Worm (Caenorhabditis elegans) whole organism, mixed stage, embryonic: Measurements from ENCODE around the gene R03H10.5.
A peak's percentile ranks its signal among the peaks of the same experiment; 100 is the strongest.
"Not testable (repeated sequence)": the region's sequence is repeated elsewhere in the genome, so short reads cannot be mapped to it uniquely, and the experiment has no call there.

Source experiments
- M03D4.4 ChIP-seq: sonication (generic microtip); optimal IDR thresholded peaks from 2 replicates; lab custom pipeline; 2017; ENCODE audit warnings: mild to moderate bottlenecking, missing genetic modification characterization, missing compliant biosample characterization
- ceh-39 ChIP-seq: fragments of 150-350 bp; optimal IDR thresholded peaks from 2 replicates; lab custom pipeline; 2014; ENCODE audit warnings: missing biosample characterization, missing genetic modification characterization
- ceh-83 ChIP-seq: fragments of 200-800 bp; sonication (Bioruptor generic); optimal IDR thresholded peaks from 2 replicates; lab custom pipeline; 2018; ENCODE audit warnings: mild to moderate bottlenecking, missing genetic modification characterization, missing compliant biosample characterization
- ces-1 ChIP-seq: fragments of 150-350 bp; optimal IDR thresholded peaks from 2 replicates; lab custom pipeline; 2014; ENCODE audit warnings: missing biosample characterization, missing genetic modification reagents, missing genetic modification characterization
- cnd-1 ChIP-seq: fragments of 200-800 bp; sonication (Bioruptor generic); optimal IDR thresholded peaks from 2 replicates; lab custom pipeline; 2018; ENCODE audit warnings: mild to moderate bottlenecking, missing genetic modification characterization, missing compliant biosample characterization
- drap-1 ChIP-seq: fragments of 200-800 bp; sonication (Bioruptor generic); optimal IDR thresholded peaks from 3 replicates; lab custom pipeline; 2018; ENCODE audit warnings: mild to moderate bottlenecking, missing genetic modification characterization, missing compliant biosample characterization
- elt-1 ChIP-seq: sonication (generic microtip); optimal IDR thresholded peaks from 2 replicates; lab custom pipeline; 2017; ENCODE audit warnings: missing genetic modification characterization, mild to moderate bottlenecking, missing compliant biosample characterization, antibody characterized with exemption, moderate library complexity, borderline replicate concordance; ENCODE audit not compliant: insufficient read depth
- elt-3 ChIP-seq: fragments of 150-350 bp; optimal IDR thresholded peaks from 2 replicates; lab custom pipeline; 2014; ENCODE audit warnings: missing biosample characterization, missing genetic modification characterization
- flh-1 ChIP-seq: fragments of 200-800 bp; sonication (Bioruptor generic); optimal IDR thresholded peaks from 2 replicates; lab custom pipeline; 2018; ENCODE audit warnings: mild to moderate bottlenecking, missing genetic modification characterization, moderate library complexity, missing compliant biosample characterization
- ham-2 ChIP-seq: fragments of 200-800 bp; sonication (Bioruptor generic); optimal IDR thresholded peaks from 2 replicates; lab custom pipeline; 2018; ENCODE audit warnings: mild to moderate bottlenecking, missing genetic modification characterization, missing compliant biosample characterization
- hlh-1 ChIP-seq: fragments of 150-350 bp; optimal IDR thresholded peaks from 2 replicates; lab custom pipeline; 2014; ENCODE audit warnings: missing biosample characterization, missing genetic modification reagents, missing genetic modification characterization
- lin-13 ChIP-seq: fragments of 150-350 bp; optimal IDR thresholded peaks from 2 replicates; lab custom pipeline; 2014; ENCODE audit warnings: missing biosample characterization, missing genetic modification characterization
- lin-32 ChIP-seq: fragments of 200-800 bp; sonication (Bioruptor generic); optimal IDR thresholded peaks from 2 replicates; lab custom pipeline; 2018; ENCODE audit warnings: mild to moderate bottlenecking, missing genetic modification characterization, missing compliant biosample characterization
- lsy-2 ChIP-seq: fragments of 150-350 bp; optimal IDR thresholded peaks from 2 replicates; lab custom pipeline; 2014; ENCODE audit warnings: missing biosample characterization, missing genetic modification characterization
- mab-5 ChIP-seq: fragments of 150-350 bp; optimal IDR thresholded peaks from 2 replicates; lab custom pipeline; 2014; ENCODE audit warnings: missing biosample characterization, missing genetic modification characterization
- mep-1 ChIP-seq: fragments of 150-350 bp; optimal IDR thresholded peaks from 2 replicates; lab custom pipeline; 2017; ENCODE audit warnings: missing biosample characterization, missing genetic modification reagents, missing genetic modification characterization, inconsistent platforms
- nhr-12 ChIP-seq: fragments of 150-350 bp; optimal IDR thresholded peaks from 2 replicates; lab custom pipeline; 2014; ENCODE audit warnings: missing biosample characterization, missing genetic modification characterization
- nhr-2 ChIP-seq: fragments of 150-350 bp; optimal IDR thresholded peaks from 2 replicates; lab custom pipeline; 2014; ENCODE audit warnings: missing biosample characterization, missing genetic modification characterization
- nhr-28 ChIP-seq: fragments of 150-350 bp; optimal IDR thresholded peaks from 2 replicates; lab custom pipeline; 2014; ENCODE audit warnings: missing biosample characterization, missing genetic modification characterization
- nhr-76 ChIP-seq: sonication (generic microtip); optimal IDR thresholded peaks from 2 replicates; lab custom pipeline; 2017; ENCODE audit warnings: missing biosample characterization, missing genetic modification characterization
- pha-4 ChIP-seq: fragments of 150-350 bp; optimal IDR thresholded peaks from 2 replicates; lab custom pipeline; 2018; ENCODE audit warnings: missing biosample characterization, missing genetic modification reagents, missing genetic modification characterization
- sem-2 ChIP-seq: fragments of 200-800 bp; sonication (Bioruptor generic); optimal IDR thresholded peaks from 2 replicates; lab custom pipeline; 2018; ENCODE audit warnings: mild to moderate bottlenecking, missing genetic modification characterization, missing compliant biosample characterization
- sptf-1 ChIP-seq: sonication (generic microtip); optimal IDR thresholded peaks from 2 replicates; lab custom pipeline; 2017; ENCODE audit warnings: mild to moderate bottlenecking, missing genetic modification characterization, moderate library complexity, missing compliant biosample characterization
- unc-120 ChIP-seq: sonication (generic microtip); optimal IDR thresholded peaks from 2 replicates; lab custom pipeline; 2017; ENCODE audit warnings: missing genetic modification characterization, missing compliant biosample characterization; ENCODE audit not compliant: poor library complexity, severe bottlenecking
- unc-39 ChIP-seq: fragments of 150-350 bp; optimal IDR thresholded peaks from 2 replicates; lab custom pipeline; 2014; ENCODE audit warnings: missing biosample characterization, missing genetic modification characterization
- unc-62 ChIP-seq: fragments of 150-350 bp; optimal IDR thresholded peaks from 2 replicates; lab custom pipeline; 2014; ENCODE audit warnings: missing biosample characterization, missing genetic modification reagents, missing genetic modification characterization
- zip-8 ChIP-seq: fragments of 150-350 bp; optimal IDR thresholded peaks from 2 replicates; lab custom pipeline; 2014; ENCODE audit warnings: missing biosample characterization, missing genetic modification characterization
- ztf-11 ChIP-seq: fragments of 150-350 bp; optimal IDR thresholded peaks from 2 replicates; lab custom pipeline; 2014; ENCODE audit warnings: missing biosample characterization, missing genetic modification characterization

The R03H10.5 gene

DNA sequence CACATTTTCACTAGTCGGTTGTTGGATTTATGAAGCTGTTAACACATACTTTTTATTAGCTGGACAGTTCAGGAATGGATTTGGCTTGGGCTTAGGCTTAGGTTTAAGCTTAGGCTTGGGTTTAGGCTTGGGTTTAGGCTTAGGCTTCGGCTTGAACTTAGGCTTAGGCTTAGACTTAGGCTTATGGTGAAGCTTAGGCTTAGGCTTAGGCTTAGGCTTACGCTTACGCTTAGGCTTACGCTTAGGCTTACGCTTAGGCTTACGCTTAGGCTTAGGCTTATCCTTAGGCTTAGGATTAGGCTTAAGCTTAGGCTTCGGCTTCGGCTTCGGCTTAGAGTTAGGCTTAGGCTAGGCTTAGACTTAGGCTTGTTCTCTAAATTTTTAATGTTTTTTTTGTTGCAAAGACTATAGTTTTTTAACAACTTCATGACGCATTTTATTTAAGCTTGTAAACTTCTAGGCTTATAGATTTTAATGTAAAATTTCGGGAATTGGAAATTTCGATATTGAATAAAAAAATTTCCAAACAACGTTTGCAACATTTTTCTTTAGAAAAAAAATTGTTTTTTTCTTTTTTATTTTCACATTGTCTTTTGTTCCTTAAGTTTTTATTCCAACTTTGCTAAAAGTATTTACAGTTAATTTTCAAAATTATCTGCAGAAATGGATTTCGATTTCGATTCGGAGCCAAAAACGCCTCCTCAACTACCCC lies 15.1 kb downstream of the R03H10.5 start, which contains the start of gene R03H10.2:
TSS of gene R03H10.2 (plus strand) at position 662 of the 712 bp plus-strand sequence.
- TF ChIP-seq ceh-39, result no peak
- TF ChIP-seq flh-1 (GFP tag; lab: Kevin White, UChicago), result no peak
- no peak for TF ChIP-seq sem-2 (GFP tag; lab: Kevin White, UChicago)
- no peak for TF ChIP-seq lsy-2 (tag; lab: Kevin White, UChicago)
- peak; percentile 83 for TF ChIP-seq ham-2

DNA sequence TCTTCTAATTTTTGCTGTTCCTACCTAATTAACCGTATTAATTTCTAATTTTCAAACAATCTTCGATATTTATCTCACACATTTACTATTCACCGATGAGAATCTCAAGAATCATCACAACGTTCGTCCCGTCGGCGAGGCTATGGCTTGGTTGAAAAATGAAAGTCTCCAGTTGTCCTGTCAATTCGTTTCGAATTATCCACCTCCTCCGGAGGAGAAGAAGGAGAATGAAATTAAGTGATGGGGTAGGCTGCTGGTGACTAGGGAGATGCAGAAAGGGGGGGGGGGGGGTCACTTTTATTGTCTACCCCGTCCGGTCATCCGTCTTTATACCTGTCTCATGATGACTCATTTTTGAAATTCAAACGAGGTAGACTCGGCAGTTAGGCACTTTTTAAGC lies 17.5 kb downstream of the R03H10.5 start:
- TF ChIP-seq ces-1 (GFP tag; lab: Kevin White, UChicago), result no peak
- TF ChIP-seq ceh-83 (GFP tag; lab: Kevin White, UChicago), result peak; percentile 54

DNA sequence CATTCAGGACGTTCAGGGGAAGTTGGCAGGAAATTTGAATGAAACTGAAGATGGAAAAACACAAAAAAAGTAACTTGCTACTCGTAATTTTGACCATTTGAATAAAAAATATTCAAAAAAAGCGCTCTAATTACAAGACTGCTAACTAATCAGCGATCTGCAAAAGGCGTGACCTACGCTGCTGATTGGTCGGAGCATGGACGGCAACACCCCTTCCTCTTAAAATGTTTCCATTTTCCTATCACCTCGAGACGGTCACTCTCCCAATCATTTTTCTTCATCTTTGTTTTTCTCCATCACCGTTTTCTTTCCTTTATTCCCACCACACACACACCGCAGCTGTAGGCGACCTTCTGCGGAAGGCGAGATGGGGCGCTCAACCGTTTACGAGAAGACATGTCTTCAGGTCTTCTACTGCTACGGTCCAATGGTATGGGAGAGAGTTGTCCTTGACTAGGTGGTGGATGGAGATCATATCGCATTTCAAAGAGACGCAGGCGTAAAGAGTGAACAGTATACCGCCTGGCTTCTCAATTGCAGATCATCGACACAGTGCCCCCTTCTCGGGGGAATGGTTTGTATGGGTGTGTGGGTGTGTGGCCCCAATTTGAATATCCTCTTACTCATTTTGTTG lies 18.8 kb downstream of the R03H10.5 start:
- TF ChIP-seq elt-1 (tag; lab: Kevin White, UChicago), result peak; percentile 69
- no peak for TF ChIP-seq nhr-76 (tag; lab: Kevin White, UChicago)

DNA sequence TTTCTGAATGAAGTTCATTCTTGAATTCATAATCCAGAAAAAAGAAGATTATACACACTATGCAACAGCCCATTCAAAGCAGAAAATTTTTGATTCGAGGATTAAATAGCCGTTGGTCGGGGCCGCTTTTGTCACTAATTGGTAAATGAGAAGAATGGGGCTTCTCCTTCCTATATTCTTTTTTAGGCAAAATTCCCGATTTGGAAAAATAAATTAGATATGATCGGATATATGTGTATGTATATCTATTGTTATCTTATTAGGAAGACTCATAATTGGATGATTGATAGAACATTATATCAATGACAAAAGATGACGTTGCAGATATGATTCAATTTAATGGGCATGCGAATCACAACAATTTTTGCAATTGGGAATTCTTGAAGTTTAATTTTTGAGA lies 20.2 kb downstream of the R03H10.5 start:
- no peak for TF ChIP-seq mab-5
- TF ChIP-seq unc-39, result no peak

DNA sequence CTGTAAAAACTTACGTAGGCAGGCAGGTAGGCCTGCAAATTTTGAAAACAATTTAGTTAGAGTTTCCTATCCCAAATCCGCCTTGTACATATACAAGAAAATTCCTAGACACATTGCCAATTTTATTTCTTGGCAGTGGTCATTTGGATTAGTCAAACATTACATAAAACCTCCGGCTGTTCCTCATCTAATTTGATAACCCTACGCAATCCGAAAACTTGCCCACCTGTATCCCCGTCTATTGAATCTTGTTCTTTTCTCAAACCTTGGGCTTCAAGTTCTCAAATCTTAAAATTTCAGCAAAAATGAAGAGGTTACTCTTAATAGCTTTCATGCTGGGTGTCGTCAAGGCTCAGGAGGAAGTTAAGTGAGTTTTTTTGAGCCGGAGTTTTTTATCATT lies 24.4 kb downstream of the R03H10.5 start, which contains the start of gene F56D3.1:
TSS of gene F56D3.1 (plus strand) at position 301 of the 400 bp plus-strand sequence.
- no peak for TF ChIP-seq unc-120 (tag; lab: Kevin White, UChicago)
- no peak for TF ChIP-seq drap-1 (GFP tag; lab: Kevin White, UChicago)
- no peak for TF ChIP-seq sptf-1 (tag; lab: Kevin White, UChicago)
- TF ChIP-seq mep-1 (tag; lab: Kevin White, UChicago), result no peak
- no peak for TF ChIP-seq nhr-12 (tag; lab: Kevin White, UChicago)
- TF ChIP-seq lin-13 (tag; lab: Kevin White, UChicago), result no peak
- no peak for TF ChIP-seq unc-39
- no peak for TF ChIP-seq zip-8 (tag; lab: Kevin White, UChicago)
- no peak for TF ChIP-seq nhr-76 (tag; lab: Kevin White, UChicago)
- no peak for TF ChIP-seq mab-5
- no peak for TF ChIP-seq flh-1 (GFP tag; lab: Kevin White, UChicago)
- no peak for TF ChIP-seq elt-3 (tag; lab: Kevin White, UChicago)
- no peak for TF ChIP-seq unc-62 (GFP tag; lab: Kevin White, UChicago)
- no peak for TF ChIP-seq sem-2 (GFP tag; lab: Kevin White, UChicago)
- no peak for TF ChIP-seq nhr-28 (tag; lab: Kevin White, UChicago)
- TF ChIP-seq pha-4 (tag; lab: Kevin White, UChicago), result no peak
- no peak for TF ChIP-seq cnd-1 (tag; lab: Kevin White, UChicago)
- TF ChIP-seq hlh-1, result no peak

DNA sequence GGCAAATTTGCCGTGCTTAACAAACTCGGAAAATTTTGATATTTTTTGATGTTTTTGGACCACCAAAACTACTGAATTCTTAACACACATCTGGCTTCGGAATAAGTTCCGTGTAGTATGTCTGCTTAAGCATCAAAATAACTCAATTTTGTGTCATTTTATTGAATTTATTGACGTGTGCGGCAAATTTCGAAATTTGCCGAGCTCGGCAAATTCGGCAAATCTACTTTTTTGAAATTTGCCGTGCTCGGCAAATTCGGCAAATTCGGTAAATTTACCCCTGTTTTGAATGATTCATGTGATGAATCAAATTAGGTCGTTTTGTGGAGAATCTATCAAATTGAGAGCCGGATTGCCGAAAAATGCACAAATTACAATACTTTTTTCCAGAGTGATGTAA lies 35.1 kb downstream of the R03H10.5 start, which contains the start of gene ast-1:
TSS of gene ast-1 (minus strand) at position 101 of the 400 bp plus-strand sequence.
- TF ChIP-seq mep-1 (tag; lab: Kevin White, UChicago); sptf-1 (tag; lab: Kevin White, UChicago); ces-1 (GFP tag; lab: Kevin White, UChicago): not testable (repeated sequence)

DNA sequence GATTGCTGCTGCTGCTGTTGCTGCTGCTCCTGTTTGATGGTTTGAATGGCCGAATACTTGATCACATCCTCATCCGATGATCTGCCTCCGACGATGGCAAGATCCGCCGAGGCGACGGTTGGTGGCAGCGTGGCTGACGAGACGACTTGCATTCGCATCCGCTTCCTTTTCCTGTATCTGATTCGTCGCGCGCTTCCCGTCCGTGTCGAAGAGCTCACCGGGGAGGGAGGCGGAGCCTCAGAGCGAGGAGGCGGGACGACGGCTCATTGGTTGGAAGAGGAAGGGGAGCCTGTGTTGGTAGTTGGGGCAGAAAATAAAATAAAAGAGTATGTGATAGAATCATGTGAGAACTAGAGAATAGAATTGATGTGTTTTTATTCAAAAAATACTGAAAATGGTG lies 35.7 kb downstream of the R03H10.5 start:
- TF ChIP-seq nhr-2 (tag; lab: Kevin White, UChicago) (no peak), lsy-2 (tag; lab: Kevin White, UChicago) (no peak), lin-13 (tag; lab: Kevin White, UChicago) (no peak), zip-8 (tag; lab: Kevin White, UChicago) (no peak), elt-3 (tag; lab: Kevin White, UChicago) (no peak), lin-32 (GFP tag; lab: Kevin White, UChicago) (no peak), pha-4 (tag; lab: Kevin White, UChicago) (no peak), unc-120 (tag; lab: Kevin White, UChicago) (no peak), nhr-12 (tag; lab: Kevin White, UChicago) (no peak), M03D4.4 (tag; lab: Kevin White, UChicago) (no peak), hlh-1 (no peak), cnd-1 (tag; lab: Kevin White, UChicago) (no peak), ces-1 (GFP tag; lab: Kevin White, UChicago) (no peak), drap-1 (GFP tag; lab: Kevin White, UChicago) (no peak), ztf-11 (tag; lab: Kevin White, UChicago) (no peak)
- TF ChIP-seq, all 35 proteins: peak for 0
